Fruit fly (Drosophila melanogaster): Measurements from ENCODE around the gene bdwf.
A peak's percentile ranks its signal among the peaks of the same experiment; 100 is the strongest.

Gene bdwf

dm6 chr3R:17085029-17085807, 42.3 kb upstream of the bdwf start, which contains the start of gene GckIII (continued):
- TF ChIP-seq row (GFP tag; IDR thresholded peaks at IDR 0.05) (0 out of 3 replicates have a peak, but pooled peaks have one; percentile 17), chif (GFP tag; optimal IDR thresholded peaks at IDR 0.05) (no peak), YL-1 (GFP tag; optimal IDR thresholded peaks at IDR 0.05) (peak; percentile 5), pfk (GFP tag; optimal IDR thresholded peaks at IDR 0.05) (no peak), Elba2 (GFP tag; optimal IDR thresholded peaks at IDR 0.05) (no peak), CG15514 (GFP tag; optimal IDR thresholded peaks at IDR 0.05) (peak; percentile 24), CG7963 (GFP tag; IDR thresholded peaks at IDR 0.05; ENCODE audit: partially characterized antibody) (peak; percentile 59; the same call in 2 of the 3 replicates), Oaz (GFP tag; IDR thresholded peaks at IDR 0.05) (no peak), psq (GFP tag; optimal IDR thresholded peaks at IDR 0.05) (no peak), CG34224 (GFP tag; IDR thresholded peaks at IDR 0.05; ENCODE audit: partially characterized antibody) (peak; percentile 93), BEAF-32 (GFP tag; optimal IDR thresholded peaks at IDR 0.05) (peak; percentile 74), bsh (GFP tag; optimal IDR thresholded peaks at IDR 0.05) (no peak), CG14014 (GFP tag; IDR thresholded peaks at IDR 0.05) (no peak), CG16813 (GFP tag; IDR thresholded peaks at IDR 0.05; ENCODE audit: partially characterized antibody) (peak; percentile 57; the same call in 2 of the 3 replicates), chn (GFP tag; optimal IDR thresholded peaks at IDR 0.05) (no peak), Dip2 (GFP tag; IDR thresholded peaks at IDR 0.05) (no peak), en (GFP tag; optimal IDR thresholded peaks at IDR 0.05) (no peak), gcm (GFP tag; optimal IDR thresholded peaks at IDR 0.05) (no peak), CG10959 (GFP tag; IDR thresholded peaks at IDR 0.05) (no peak), sc (optimal IDR thresholded peaks at IDR 0.05) (no peak), sc (GFP tag; optimal IDR thresholded peaks at IDR 0.05) (no peak), ash1 (GFP tag; optimal IDR thresholded peaks at IDR 0.05) (no peak), CG12942 (GFP tag; optimal IDR thresholded peaks at IDR 0.05) (no peak), CG12659 (GFP tag; optimal IDR thresholded peaks at IDR 0.05) (peak; percentile 51), bowl (GFP tag; IDR thresholded peaks at IDR 0.05) (no peak), jing (GFP tag; optimal IDR thresholded peaks at IDR 0.05) (no peak), amos (GFP tag; IDR thresholded peaks at IDR 0.05; ENCODE audit: partially characterized antibody) (peak; percentile 79), CG13424 (tag; optimal IDR thresholded peaks at IDR 0.05) (no peak), luna (GFP tag; optimal IDR thresholded peaks at IDR 0.05) (no peak), CG14441 (GFP tag; IDR thresholded peaks at IDR 0.05) (no peak), fru (optimal IDR thresholded peaks at IDR 0.05) (no peak), CG18262 (tag; optimal IDR thresholded peaks at IDR 0.05) (peak; percentile 19), org-1 (GFP tag; optimal IDR thresholded peaks at IDR 0.05) (no peak), cas (GFP tag; IDR thresholded peaks at IDR 0.05) (no peak), crp (GFP tag; optimal IDR thresholded peaks at IDR 0.05) (peak in 1 of 2 experiments; percentile 79), Atf-2 (GFP tag; optimal IDR thresholded peaks at IDR 0.05) (no peak), CG4854 (GFP tag; optimal IDR thresholded peaks at IDR 0.05) (no peak), stwl (tag; optimal IDR thresholded peaks at IDR 0.05) (peak; percentile 59), hth (optimal IDR thresholded peaks at IDR 0.05) (no peak), CG4730 (GFP tag; IDR thresholded peaks at IDR 0.05) (no peak), CG7372 (GFP tag; IDR thresholded peaks at IDR 0.05) (no peak), CG9727 (GFP tag; optimal IDR thresholded peaks at IDR 0.05) (peak; percentile 5), nom (GFP tag; optimal IDR thresholded peaks at IDR 0.05) (no peak), otp (GFP tag; IDR thresholded peaks at IDR 0.05) (no peak), HLHmδ (GFP tag; optimal IDR thresholded peaks at IDR 0.05) (no peak), HmgZ (tag; optimal IDR thresholded peaks at IDR 0.05) (no peak), cato (GFP tag; optimal IDR thresholded peaks at IDR 0.05; ENCODE audit: borderline replicate concordance) (no peak), CG11456 (GFP tag; IDR thresholded peaks at IDR 0.05) (no peak), CG10267 (tag; optimal IDR thresholded peaks at IDR 0.05) (peak; percentile 55)
